Worm (Caenorhabditis elegans) whole organism, young adult: ENCODE measurements around the gene rhr-2.
A peak's percentile ranks its signal among the peaks of the same experiment; 100 is the strongest.

Experiments
- B0261.1 ChIP-seq: sonication (generic microtip); optimal IDR thresholded peaks from 2 replicates; lab custom pipeline; 2016; ENCODE audit warnings: mild to moderate bottlenecking, missing genetic modification characterization, moderate library complexity, missing compliant biosample characterization
- F49E8.2 ChIP-seq: sonication (generic microtip); optimal IDR thresholded peaks from 3 replicates; lab custom pipeline; 2017; ENCODE audit warnings: missing genetic modification characterization, mild to moderate bottlenecking, missing compliant biosample characterization, antibody characterized with exemption, moderate library complexity; ENCODE audit not compliant: insufficient read depth
- F52B5.7 ChIP-seq: sonication (generic microtip); optimal IDR thresholded peaks from 2 replicates; lab custom pipeline; 2016; ENCODE audit warnings: mild to moderate bottlenecking, missing genetic modification characterization, missing compliant biosample characterization
- F55B11.4 ChIP-seq: sonication (generic microtip); optimal IDR thresholded peaks from 2 replicates; lab custom pipeline; 2016; ENCODE audit warnings: missing compliant biosample characterization, missing genetic modification characterization, borderline replicate concordance; ENCODE audit not compliant: insufficient read depth
- F57A8.1 ChIP-seq: fragments of 200-800 bp; sonication (Bioruptor generic); optimal IDR thresholded peaks from 2 replicates; lab custom pipeline; 2018; ENCODE audit warnings: mild to moderate bottlenecking, missing genetic modification characterization, moderate library complexity, missing compliant biosample characterization
- T26A5.8 ChIP-seq: sonication (generic microtip); optimal IDR thresholded peaks from 2 replicates; lab custom pipeline; 2016; ENCODE audit warnings: missing genetic modification characterization, missing compliant biosample characterization
- Y53F4B.3 ChIP-seq: fragments of 200-800 bp; sonication (Bioruptor generic); IDR thresholded peaks from 2 replicates; pipeline ENCODE4 v1.3.6; 2022; ENCODE audit warnings: missing genetic modification reagents, missing genetic modification characterization, missing compliant biosample characterization
- Y67H2A.10 ChIP-seq: fragments of 200-800 bp; sonication (Bioruptor generic); conservative IDR thresholded peaks from 2 replicates; pipeline ENCODE4 v1.3.6; 2022; ENCODE audit warnings: missing genetic modification reagents, missing genetic modification characterization, missing compliant biosample characterization
- ZK185.1 ChIP-seq: sonication (generic microtip); optimal IDR thresholded peaks from 2 replicates; lab custom pipeline; 2016; ENCODE audit warnings: mild to moderate bottlenecking, missing genetic modification characterization, missing compliant biosample characterization; ENCODE audit not compliant: poor library complexity, severe bottlenecking
- akir-1 ChIP-seq: fragments of 200-800 bp; sonication (Bioruptor generic); optimal IDR thresholded peaks from 2 replicates; lab custom pipeline; 2018; ENCODE audit warnings: mild to moderate bottlenecking, missing genetic modification characterization, moderate library complexity, missing compliant biosample characterization
- ama-1 ChIP-seq, 3 experiments: fragments of 150-350 bp in 1 of 3; sonication (generic microtip) in 2 of 3; optimal IDR thresholded peaks; 2 replicates each; lab custom pipeline; 2014 to 2018; ENCODE audit warnings: missing biosample characterization in 2 of 3, missing genetic modification characterization in 2 of 3, missing genetic modification reagents in 2 of 3
- aptf-2 ChIP-seq: fragments of 200-800 bp; sonication (Bioruptor generic); conservative IDR thresholded peaks from 2 replicates; pipeline ENCODE4 v1.3.6; 2022; ENCODE audit warnings: missing genetic modification reagents, missing genetic modification characterization, missing compliant biosample characterization
- athp-1 ChIP-seq: sonication (generic microtip); optimal IDR thresholded peaks from 2 replicates; lab custom pipeline; 2017; ENCODE audit warnings: mild to moderate bottlenecking, missing genetic modification characterization, missing compliant biosample characterization
- attf-5 ChIP-seq: fragments of 200-800 bp; sonication (Bioruptor generic); optimal IDR thresholded peaks from 2 replicates; lab custom pipeline; 2018; ENCODE audit warnings: mild to moderate bottlenecking, missing genetic modification characterization, missing compliant biosample characterization
- attf-6 ChIP-seq: fragments of 200-800 bp; sonication (Bioruptor generic); IDR thresholded peaks from 2 replicates; pipeline ENCODE4 v1.3.6; 2022; ENCODE audit warnings: missing genetic modification reagents, missing genetic modification characterization, missing compliant biosample characterization
- bed-1 ChIP-seq: fragments of 200-800 bp; sonication (Bioruptor generic); IDR thresholded peaks from 2 replicates; pipeline ENCODE4 v1.3.6; 2022; ENCODE audit warnings: missing genetic modification reagents, missing genetic modification characterization, missing compliant biosample characterization
- ccch-3 ChIP-seq: fragments of 200-800 bp; sonication (Bioruptor generic); optimal IDR thresholded peaks from 2 replicates; lab custom pipeline; 2018; ENCODE audit warnings: mild to moderate bottlenecking, missing genetic modification characterization, missing compliant biosample characterization
- cebp-1 ChIP-seq, 2 experiments: fragments of 200-800 bp in 1 of 2; sonication (Bioruptor generic) in 1 of 2; sonication (generic microtip) in 1 of 2; IDR thresholded peaks in 1 of 2; optimal IDR thresholded peaks in 1 of 2; 2 replicates each; pipeline versions ENCODE4 v1.3.6 to Lab custom; 2017 to 2022; ENCODE audit warnings: missing compliant biosample characterization in 2 of 2, missing genetic modification characterization in 2 of 2, mild to moderate bottlenecking in 1 of 2, missing genetic modification reagents in 1 of 2, moderate library complexity in 1 of 2
- cebp-2 ChIP-seq: fragments of 200-800 bp; sonication (Bioruptor generic); IDR thresholded peaks from 2 replicates; pipeline ENCODE4 v1.3.6; 2022; ENCODE audit warnings: missing genetic modification characterization, missing compliant biosample characterization
- ceh-40 ChIP-seq: fragments of 200-800 bp; sonication (Bioruptor generic); IDR thresholded peaks from 2 replicates; pipeline ENCODE4 v1.3.6; 2022; ENCODE audit warnings: missing genetic modification characterization, missing compliant biosample characterization
- ceh-79 ChIP-seq: sonication (generic microtip); optimal IDR thresholded peaks from 2 replicates; lab custom pipeline; 2017; ENCODE audit warnings: mild to moderate bottlenecking, missing genetic modification characterization, missing compliant biosample characterization
- dpff-1 ChIP-seq: sonication (generic microtip); optimal IDR thresholded peaks from 2 replicates; lab custom pipeline; 2017; ENCODE audit warnings: mild to moderate bottlenecking, missing genetic modification characterization, missing compliant biosample characterization
- efl-1 ChIP-seq: fragments of 150-350 bp; optimal IDR thresholded peaks from 2 replicates; lab custom pipeline; 2014; ENCODE audit warnings: missing biosample characterization, missing genetic modification reagents, missing genetic modification characterization
- egl-18 ChIP-seq: fragments of 200-800 bp; sonication (Bioruptor generic); IDR thresholded peaks from 2 replicates; pipeline ENCODE4 v1.3.6; 2022; ENCODE audit warnings: missing genetic modification reagents, missing genetic modification characterization, missing compliant biosample characterization
- fkh-3 ChIP-seq: sonication (generic microtip); optimal IDR thresholded peaks from 2 replicates; lab custom pipeline; 2016; ENCODE audit warnings: mild to moderate bottlenecking, missing genetic modification characterization, missing compliant biosample characterization
- gei-17 ChIP-seq: fragments of 200-800 bp; sonication (Bioruptor generic); optimal IDR thresholded peaks from 2 replicates; lab custom pipeline; 2018; ENCODE audit warnings: mild to moderate bottlenecking, missing genetic modification characterization, missing compliant biosample characterization
- him-1 ChIP-seq: sonication (generic microtip); optimal IDR thresholded peaks from 2 replicates; lab custom pipeline; 2016; ENCODE audit warnings: missing genotype, missing genetic modification reagents, missing genetic modification characterization, missing compliant biosample characterization
- hmg-1.2 ChIP-seq: fragments of 200-800 bp; sonication (Bioruptor generic); IDR thresholded peaks from 2 replicates; pipeline ENCODE4 v1.3.6; 2022; ENCODE audit warnings: missing genetic modification reagents, missing genetic modification characterization, missing compliant biosample characterization
- lag-1 ChIP-seq: fragments of 200-800 bp; sonication (Bioruptor generic); IDR thresholded peaks from 2 replicates; pipeline ENCODE4 v1.3.6; 2022; ENCODE audit warnings: missing genetic modification reagents, missing genetic modification characterization, missing compliant biosample characterization
- lin-35 ChIP-seq, 3 experiments: fragments of 150-350 bp in 2 of 3; sonication (generic microtip) in 1 of 3; optimal IDR thresholded peaks; 2 replicates each; lab custom pipeline; 2014 to 2018; ENCODE audit warnings: missing biosample characterization in 3 of 3, missing genetic modification characterization in 3 of 3, missing genetic modification reagents in 3 of 3
- lir-1 ChIP-seq: fragments of 200-800 bp; sonication (Bioruptor generic); conservative IDR thresholded peaks from 2 replicates; pipeline ENCODE4 v1.3.6; 2022; ENCODE audit warnings: missing genetic modification reagents, missing genetic modification characterization, missing compliant biosample characterization
- madf-6 ChIP-seq: fragments of 200-800 bp; sonication (Bioruptor generic); IDR thresholded peaks from 2 replicates; pipeline ENCODE4 v1.3.6; 2022; ENCODE audit warnings: missing genetic modification reagents, missing genetic modification characterization, missing compliant biosample characterization
- mcd-1 ChIP-seq: fragments of 200-800 bp; sonication (Bioruptor generic); IDR thresholded peaks from 2 replicates; pipeline ENCODE4 v1.3.6; 2022; ENCODE audit warnings: missing genetic modification reagents, missing genetic modification characterization, missing compliant biosample characterization
- mxl-1 ChIP-seq: sonication (generic microtip); optimal IDR thresholded peaks from 2 replicates; lab custom pipeline; 2016; ENCODE audit warnings: missing genetic modification characterization, missing compliant biosample characterization
- nfya-2 ChIP-seq: fragments of 200-800 bp; sonication (Bioruptor generic); IDR thresholded peaks from 2 replicates; pipeline ENCODE4 v1.3.6; 2022; ENCODE audit warnings: missing genetic modification reagents, missing genetic modification characterization, missing compliant biosample characterization
- nhr-120 ChIP-seq: fragments of 200-800 bp; sonication (Bioruptor generic); IDR thresholded peaks from 2 replicates; pipeline ENCODE4 v1.3.6; 2022; ENCODE audit warnings: missing genetic modification characterization, missing compliant biosample characterization
- nhr-179 ChIP-seq: sonication (generic microtip); optimal IDR thresholded peaks from 2 replicates; lab custom pipeline; 2016; ENCODE audit warnings: mild to moderate bottlenecking, missing genetic modification characterization, missing compliant biosample characterization
- nhr-80 ChIP-seq: sonication (generic microtip); optimal IDR thresholded peaks from 2 replicates; lab custom pipeline; 2016; ENCODE audit warnings: missing genetic modification characterization, missing compliant biosample characterization
- snpc-1.1 ChIP-seq: sonication (generic microtip); optimal IDR thresholded peaks from 2 replicates; lab custom pipeline; 2017; ENCODE audit warnings: missing genetic modification characterization, mild to moderate bottlenecking, missing compliant biosample characterization, antibody characterized with exemption, moderate library complexity, missing genotype, missing genetic modification reagents; ENCODE audit not compliant: insufficient read depth
- snpc-1.3 ChIP-seq: sonication (generic microtip); optimal IDR thresholded peaks from 2 replicates; lab custom pipeline; 2017; ENCODE audit warnings: missing genetic modification characterization, mild to moderate bottlenecking, missing compliant biosample characterization, antibody characterized with exemption, moderate library complexity, missing genotype, missing genetic modification reagents; ENCODE audit not compliant: insufficient read depth
- snpc-4 ChIP-seq, 5 experiments: fragments of 150-350 bp in 1 of 5; sonication (generic microtip) in 4 of 5; optimal IDR thresholded peaks; 2 replicates each; lab custom pipeline; 2014 to 2018; ENCODE audit warnings: missing genetic modification characterization in 5 of 5, missing biosample characterization in 3 of 5, antibody characterized with exemption in 2 of 5, mild to moderate bottlenecking in 2 of 5, missing compliant biosample characterization in 2 of 5, missing genotype in 2 of 5, moderate library complexity in 2 of 5, missing genetic modification reagents in 1 of 5
- somi-1 ChIP-seq: fragments of 200-800 bp; sonication (Bioruptor generic); optimal IDR thresholded peaks from 2 replicates; lab custom pipeline; 2018; ENCODE audit warnings: mild to moderate bottlenecking, missing genetic modification characterization, missing compliant biosample characterization
- zfh-2 ChIP-seq: fragments of 200-800 bp; sonication (Bioruptor generic); conservative IDR thresholded peaks from 2 replicates; pipeline ENCODE4 v1.3.6; 2022; ENCODE audit warnings: missing genetic modification reagents, missing genetic modification characterization, missing compliant biosample characterization
- ztf-22 ChIP-seq: fragments of 200-800 bp; sonication (Bioruptor generic); optimal IDR thresholded peaks from 2 replicates; lab custom pipeline; 2018; ENCODE audit warnings: mild to moderate bottlenecking, missing genetic modification characterization, moderate library complexity, missing compliant biosample characterization
- ztf-3 ChIP-seq: fragments of 200-800 bp; sonication (Bioruptor generic); optimal IDR thresholded peaks from 2 replicates; lab custom pipeline; 2018; ENCODE audit warnings: mild to moderate bottlenecking, missing genetic modification characterization, missing compliant biosample characterization

rhr-2 gene

DNA sequence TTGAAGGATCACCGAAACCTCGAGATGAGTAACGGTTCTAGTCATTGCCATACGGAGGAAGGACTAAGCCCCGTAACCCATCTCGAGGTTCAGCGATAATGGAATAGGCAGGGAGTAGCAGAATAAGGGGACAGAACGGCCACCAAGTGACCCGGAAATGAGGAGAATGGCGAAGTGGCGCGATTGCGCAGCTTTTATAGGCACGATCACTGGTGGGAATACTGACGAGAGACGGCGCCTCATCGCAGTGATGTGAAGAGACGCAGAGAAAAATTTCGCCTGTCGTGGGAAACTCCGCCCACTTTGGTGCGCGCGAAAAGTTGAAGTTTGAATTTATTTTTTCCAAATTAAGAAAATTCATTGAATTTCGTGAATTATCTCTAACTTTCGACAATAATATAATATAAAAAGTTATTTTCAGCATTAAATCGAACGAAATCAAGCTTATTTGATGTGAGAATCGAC, 40.1 kb upstream of the rhr-2 start, which contains the start of gene F55A11.4 (continued):
- TF ChIP-seq ama-1 (optimal IDR thresholded peaks at IDR 0.05; lab: Kevin White, UChicago), result no peak
- TF ChIP-seq ama-1 (GFP tag; optimal IDR thresholded peaks at IDR 0.05; lab: Kevin White, UChicago), result no peak
- no peak for TF ChIP-seq athp-1 (tag; lab: Kevin White, UChicago)
- TF ChIP-seq egl-18 (GFP tag; lab: Robert Waterston, UW), result no peak
- TF ChIP-seq lin-35 (GFP tag; optimal IDR thresholded peaks at IDR 0.05; lab: Kevin White, UChicago), result no peak
- TF ChIP-seq B0261.1, result no peak
- no peak for TF ChIP-seq ccch-3 (GFP tag; lab: Kevin White, UChicago)
- TF ChIP-seq gei-17 (GFP tag; lab: Kevin White, UChicago), result no peak
- peak; percentile 57 for TF ChIP-seq mcd-1
- TF ChIP-seq snpc-1.3 (tag; lab: Kevin White, UChicago), result peak; percentile 39
- no peak for TF ChIP-seq nfya-2 (GFP tag; lab: Robert Waterston, UW)
- no peak for TF ChIP-seq lir-1 (GFP tag; lab: Robert Waterston, UW)
- TF ChIP-seq ztf-22 (GFP tag; lab: Kevin White, UChicago), result no peak
- TF ChIP-seq ceh-79 (tag; lab: Kevin White, UChicago), result no peak
- no peak for TF ChIP-seq mxl-1 (tag; lab: Kevin White, UChicago)
- TF ChIP-seq attf-5, result no peak
- no peak for TF ChIP-seq cebp-2 (GFP tag; lab: Robert Waterston, UW)
- peak; percentile 73 for TF ChIP-seq efl-1 (GFP tag; lab: Kevin White, UChicago)
- TF ChIP-seq Y53F4B.3, result no peak
- peak; percentile 81 for TF ChIP-seq madf-6 (GFP tag; lab: Robert Waterston, UW)
- no peak for TF ChIP-seq zfh-2 (GFP tag; lab: Robert Waterston, UW)
- TF ChIP-seq F57A8.1 (GFP tag; lab: Kevin White, UChicago), result no peak
- no peak for TF ChIP-seq ZK185.1 (tag; lab: Kevin White, UChicago)
- TF ChIP-seq F55B11.4, result no peak
- TF ChIP-seq nhr-120 (GFP tag; lab: Robert Waterston, UW), result no peak
- TF ChIP-seq F52B5.7 (tag; lab: Kevin White, UChicago), result peak; percentile 49
- TF ChIP-seq nhr-179 (tag; lab: Kevin White, UChicago), result no peak
- TF ChIP-seq akir-1 (GFP tag; lab: Kevin White, UChicago), result no peak
- no peak for TF ChIP-seq dpff-1 (tag; lab: Kevin White, UChicago)
- peak; percentile 27 for TF ChIP-seq him-1 (tag; lab: Kevin White, UChicago)
- no peak for TF ChIP-seq somi-1 (GFP tag; lab: Kevin White, UChicago)
- TF ChIP-seq snpc-1.1 (tag; lab: Kevin White, UChicago), result peak; percentile 4
- TF ChIP-seq fkh-3 (tag; lab: Kevin White, UChicago), result no peak
- TF ChIP-seq F49E8.2, result no peak
- no peak for TF ChIP-seq attf-6 (GFP tag; lab: Robert Waterston, UW)
- no peak for TF ChIP-seq ztf-3 (GFP tag; lab: Kevin White, UChicago)
- TF ChIP-seq T26A5.8, result no peak
- no peak for TF ChIP-seq Y67H2A.10 (GFP tag; lab: Robert Waterston, UW)
- TF ChIP-seq cebp-1 (GFP tag; IDR thresholded peaks at IDR 0.05; lab: Robert Waterston, UW), result no peak
- TF ChIP-seq cebp-1 (tag; optimal IDR thresholded peaks at IDR 0.05; lab: Kevin White, UChicago), result peak; percentile 11
- TF ChIP-seq bed-1 (GFP tag; lab: Robert Waterston, UW), result no peak
- peak; percentile 75 for TF ChIP-seq aptf-2 (GFP tag; lab: Robert Waterston, UW)
- TF ChIP-seq snpc-4 (GFP tag; optimal IDR thresholded peaks at IDR 0.05; lab: Kevin White, UChicago), result no peak
- peak in 2 of 4 experiments; percentile 28 to 31 for TF ChIP-seq snpc-4 (tag; optimal IDR thresholded peaks at IDR 0.05; lab: Kevin White, UChicago)
- TF ChIP-seq ceh-40 (GFP tag; lab: Robert Waterston, UW), result no peak
- TF ChIP-seq hmg-1.2, result peak; percentile 99
- TF ChIP-seq nhr-80, result no peak
- TF ChIP-seq lag-1, result no peak
- TF ChIP-seq, all 124 proteins: peak for 29
